Worm (Caenorhabditis elegans): Measurements from ENCODE around the gene F53F4.7.
A peak's percentile ranks its signal among the peaks of the same experiment; 100 is the strongest.

ce11 chrV:13638040-13638439 lies 24.3 kb upstream of the F53F4.7 start:
- TF ChIP-seq snpc-4 (tag; optimal IDR thresholded peaks at IDR 0.05) (no peak), elt-3 (tag; optimal IDR thresholded peaks at IDR 0.05) (no peak), unc-130 (tag; optimal IDR thresholded peaks at IDR 0.05) (no peak), nhr-76 (tag; optimal IDR thresholded peaks at IDR 0.05) (no peak), lsy-2 (tag; optimal IDR thresholded peaks at IDR 0.05) (no peak), ztf-11 (tag; optimal IDR thresholded peaks at IDR 0.05) (no peak), ets-5 (GFP tag; IDR thresholded peaks at IDR 0.05) (no peak), grh-1 (GFP tag; IDR thresholded peaks at IDR 0.05) (no peak), jun-1 (tag; optimal IDR thresholded peaks at IDR 0.05) (peak; percentile 3), nhr-12 (tag; optimal IDR thresholded peaks at IDR 0.05) (no peak), skn-1 (tag; optimal IDR thresholded peaks at IDR 0.05) (no peak), nhr-19 (GFP tag; conservative IDR thresholded peaks at IDR 0.05) (no peak), pqm-1 (tag; optimal IDR thresholded peaks at IDR 0.05) (no peak), alr-1 (tag; optimal IDR thresholded peaks at IDR 0.05; ENCODE audit: borderline replicate concordance) (no peak)

Data from whole organism, L1 larva.